Worm (Caenorhabditis elegans) whole organism, young adult: ENCODE results near the gene srbc-42.

Experiments used
- athp-1 ChIP-seq: sonication (generic microtip); optimal IDR thresholded peaks from 2 replicates; lab custom pipeline; 2017; ENCODE audit warnings: mild to moderate bottlenecking, missing genetic modification characterization, missing compliant biosample characterization
- dox-1 ChIP-seq: fragments of 200-800 bp; sonication (Bioruptor generic); IDR thresholded peaks from 2 replicates; pipeline ENCODE4 v1.3.6; 2022; ENCODE audit warnings: missing genetic modification reagents, missing genetic modification characterization, missing compliant biosample characterization
- hrde-1 ChIP-seq: sonication (generic microtip); optimal IDR thresholded peaks from 2 replicates; lab custom pipeline; 2016; ENCODE audit warnings: missing genetic modification characterization, mild to moderate bottlenecking, missing compliant biosample characterization, moderate library complexity, missing genotype, missing genetic modification reagents, borderline replicate concordance
- unc-130 ChIP-seq: sonication (generic microtip); optimal IDR thresholded peaks from 2 replicates; lab custom pipeline; 2016; ENCODE audit warnings: missing genetic modification reagents, missing genetic modification characterization, missing compliant biosample characterization

ce11 chrV:2151458-2151857, 39.6 kb downstream of the srbc-42 start, which contains the start of gene srbc-24:
- no peak for TF ChIP-seq unc-130 (GFP tag; lab: Kevin White, UChicago)
- no peak for TF ChIP-seq hrde-1 (tag; lab: Kevin White, UChicago)
- TF ChIP-seq dox-1 = no peak
- no peak for TF ChIP-seq athp-1
